Worm (Caenorhabditis elegans) whole organism, L4 larva: ENCODE measurements around the gene Y43F8C.5.

Source experiments
- R02D3.7 ChIP-seq: fragments of 150-350 bp; sonication (generic microtip); optimal IDR thresholded peaks from 3 replicates; lab custom pipeline; 2014; ENCODE audit warnings: missing biosample characterization, missing genetic modification characterization
- Y5F2A.4 ChIP-seq: fragments of 200-800 bp; sonication (Bioruptor generic); optimal IDR thresholded peaks from 2 replicates; lab custom pipeline; 2018; ENCODE audit warnings: mild to moderate bottlenecking, missing genetic modification characterization, missing compliant biosample characterization
- ama-1 ChIP-seq: fragments of 150-350 bp; optimal IDR thresholded peaks from 2 replicates; lab custom pipeline; 2014; ENCODE audit warnings: inconsistent platforms, mixed read lengths
- ces-1 ChIP-seq: fragments of 150-350 bp; sonication (generic microtip); optimal IDR thresholded peaks from 4 replicates; lab custom pipeline; 2014; ENCODE audit warnings: missing biosample characterization, missing genetic modification reagents, missing genetic modification characterization
- egl-27 ChIP-seq: sonication (generic microtip); optimal IDR thresholded peaks from 3 replicates; lab custom pipeline; 2017; ENCODE audit warnings: missing biosample characterization, missing genetic modification reagents, missing genetic modification characterization
- jun-1 ChIP-seq: fragments of 150-350 bp; optimal IDR thresholded peaks from 2 replicates; lab custom pipeline; 2014; ENCODE audit warnings: missing biosample characterization, missing genetic modification reagents, missing genetic modification characterization
- lim-7 ChIP-seq: fragments of 200-800 bp; sonication (Bioruptor generic); IDR thresholded peaks from 2 replicates; pipeline ENCODE4 v1.3.6; 2022; ENCODE audit warnings: missing genetic modification characterization, missing compliant biosample characterization
- mdl-1 ChIP-seq, 2 experiments: fragments of 150-350 bp in 1 of 2; sonication (generic microtip) in 1 of 2; optimal IDR thresholded peaks; 2 replicates each; lab custom pipeline; 2014 to 2017; ENCODE audit warnings: missing biosample characterization in 2 of 2, missing genetic modification characterization in 2 of 2
- nhr-11 ChIP-seq: fragments of 150-350 bp; optimal IDR thresholded peaks from 2 replicates; lab custom pipeline; 2014; ENCODE audit warnings: missing biosample characterization, missing genetic modification characterization
- nhr-76 ChIP-seq: fragments of 150-350 bp; optimal IDR thresholded peaks from 2 replicates; lab custom pipeline; 2014; ENCODE audit warnings: missing biosample characterization, missing genetic modification characterization
- php-3 ChIP-seq: fragments of 200-800 bp; sonication (Bioruptor generic); IDR thresholded peaks from 2 replicates; pipeline ENCODE4 v1.3.6; 2022; ENCODE audit warnings: missing genetic modification reagents, missing genetic modification characterization, missing compliant biosample characterization

DNA sequence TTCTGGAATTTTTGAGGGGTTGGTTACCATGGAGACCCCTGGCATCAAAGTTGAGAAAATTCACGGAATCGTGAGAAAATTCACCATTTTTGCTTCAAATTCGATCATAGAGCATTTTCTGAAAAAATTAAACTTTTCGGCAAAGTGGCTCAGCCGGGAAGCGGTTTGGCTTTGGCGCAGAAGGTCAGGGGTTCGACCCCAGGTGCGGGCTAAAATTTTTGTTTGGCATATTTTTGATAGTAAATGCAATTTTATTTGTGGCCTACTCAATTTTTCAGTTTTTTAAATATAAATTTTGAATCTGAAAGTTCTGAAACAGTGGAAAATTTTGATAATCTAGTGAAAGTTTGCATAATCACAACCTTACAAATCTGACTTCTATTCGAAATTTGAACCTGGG lies 33.4 kb downstream of the Y43F8C.5 start:
- TF ChIP-seq mdl-1 (tag; optimal IDR thresholded peaks at IDR 0.05; lab: Kevin White, UChicago), result no peak
- no peak for TF ChIP-seq ces-1 (GFP tag; lab: Kevin White, UChicago)
- no peak for TF ChIP-seq R02D3.7
- TF ChIP-seq lim-7 (GFP tag; lab: Robert Waterston, UW), result no peak
- no peak for TF ChIP-seq Y5F2A.4
- TF ChIP-seq php-3 (GFP tag; lab: Robert Waterston, UW), result no peak
- TF ChIP-seq nhr-76 (tag; lab: Kevin White, UChicago), result no peak
- no peak for TF ChIP-seq ama-1 (lab: Kevin White, UChicago)
- no peak for TF ChIP-seq jun-1 (tag; lab: Kevin White, UChicago)
- TF ChIP-seq nhr-11 (tag; lab: Kevin White, UChicago), result no peak
- TF ChIP-seq egl-27 (tag; lab: Kevin White, UChicago), result no peak
